Worm (Caenorhabditis elegans): ENCODE data around the gene C08F1.6.

The C08F1.6 gene

DNA sequence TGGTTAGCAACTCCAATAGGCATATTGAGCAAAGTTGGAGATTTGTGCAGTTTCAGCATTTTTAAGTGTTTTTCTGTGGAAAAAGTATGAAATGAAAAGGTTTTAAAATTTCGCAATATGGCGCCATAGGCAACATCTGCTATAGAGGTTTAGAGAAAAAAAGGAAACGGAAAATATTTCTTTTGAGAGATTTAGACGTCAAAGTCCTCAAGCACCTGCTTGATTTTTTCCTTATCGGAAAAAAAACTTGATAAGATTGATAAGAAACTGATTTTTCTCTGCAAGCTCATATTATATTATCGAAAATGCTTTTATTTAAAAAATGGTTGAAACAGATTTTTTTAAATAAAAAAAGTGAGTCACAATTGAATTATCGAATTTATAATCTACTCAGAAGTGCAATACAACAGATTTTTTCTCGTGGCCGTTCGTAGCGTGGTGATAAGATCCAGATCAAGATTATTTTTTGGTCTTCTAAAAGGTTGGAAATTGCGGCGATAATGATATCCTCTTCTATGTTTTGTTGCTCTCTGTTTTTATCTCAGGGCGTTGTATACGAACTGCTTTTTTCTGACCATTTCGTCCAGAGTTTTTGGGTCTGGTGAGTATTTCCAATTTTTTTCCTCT is 32.1 kb upstream of the C08F1.6 start, which contains the start of gene fbxc-19 (continued):
- TF ChIP-seq nhr-84 (tag; optimal IDR thresholded peaks at IDR 0.05) (no peak), hlh-17 (GFP tag; optimal IDR thresholded peaks at IDR 0.05; ENCODE audit: borderline replicate concordance) (no peak), skn-1 (tag; optimal IDR thresholded peaks at IDR 0.05) (peak; percentile 91), sox-4 (tag; optimal IDR thresholded peaks at IDR 0.05) (no peak), dpl-1 (GFP tag; optimal IDR thresholded peaks at IDR 0.05) (peak; percentile 56 to 61 (median 61)), lsy-2 (tag; optimal IDR thresholded peaks at IDR 0.05) (peak; percentile 67 to 79), ceh-82 (tag; optimal IDR thresholded peaks at IDR 0.05) (peak; percentile 7 to 59 (median 30)), egl-27 (tag; optimal IDR thresholded peaks at IDR 0.05) (no peak), efl-3 (GFP tag; optimal IDR thresholded peaks at IDR 0.05) (no peak), egl-13 (tag; optimal IDR thresholded peaks at IDR 0.05) (no peak), nhr-12 (tag; optimal IDR thresholded peaks at IDR 0.05) (no peak), hpl-2 (GFP tag; optimal IDR thresholded peaks at IDR 0.05) (peak; percentile 45), snpc-4 (tag; optimal IDR thresholded peaks at IDR 0.05) (peak; percentile 45), tlp-1 (tag; optimal IDR thresholded peaks at IDR 0.05) (peak; percentile 81), nhr-47 (tag; optimal IDR thresholded peaks at IDR 0.05) (peak; percentile 59), hlh-4 (tag; optimal IDR thresholded peaks at IDR 0.05) (no peak), nhr-20 (tag; optimal IDR thresholded peaks at IDR 0.05) (peak; percentile 60), Y116A8C.19 (tag; optimal IDR thresholded peaks at IDR 0.05; ENCODE audit: borderline replicate concordance) (no peak), zag-1 (tag; optimal IDR thresholded peaks at IDR 0.05) (no peak), nhr-237 (tag; optimal IDR thresholded peaks at IDR 0.05) (peak; percentile 64), nhr-11 (tag; optimal IDR thresholded peaks at IDR 0.05) (peak; percentile 63), unc-130 (tag; optimal IDR thresholded peaks at IDR 0.05) (no peak), ces-1 (GFP tag; optimal IDR thresholded peaks at IDR 0.05) (no peak), nhr-90 (tag; optimal IDR thresholded peaks at IDR 0.05; ENCODE audit: poor library complexity) (peak; percentile 53), snu-23 (GFP tag; optimal IDR thresholded peaks at IDR 0.05) (peak; percentile 46), mdl-1 (tag; optimal IDR thresholded peaks at IDR 0.05) (peak in 1 of 2 experiments; percentile 53), tbx-2 (tag; optimal IDR thresholded peaks at IDR 0.05) (peak; percentile 34), lin-35 (GFP tag; optimal IDR thresholded peaks at IDR 0.05) (peak; percentile 47 to 82), C16A3.4 (tag; optimal IDR thresholded peaks at IDR 0.05) (peak; percentile 34), aha-1 (tag; optimal IDR thresholded peaks at IDR 0.05) (no peak), unc-86 (tag; optimal IDR thresholded peaks at IDR 0.05) (no peak), F16B12.6 (tag; optimal IDR thresholded peaks at IDR 0.05) (peak; percentile 22), nhr-77 (tag; optimal IDR thresholded peaks at IDR 0.05) (peak; percentile 38), nhr-71 (tag; optimal IDR thresholded peaks at IDR 0.05) (peak; percentile 72), isw-1 (GFP tag; IDR thresholded peaks at IDR 0.05) (no peak), nhr-28 (tag; optimal IDR thresholded peaks at IDR 0.05) (no peak), grh-1 (GFP tag; IDR thresholded peaks at IDR 0.05) (no peak), rnt-1 (tag; optimal IDR thresholded peaks at IDR 0.05) (peak; percentile 58), C34B4.2 (tag; optimal IDR thresholded peaks at IDR 0.05) (no peak), xbp-1 (tag; optimal IDR thresholded peaks at IDR 0.05) (peak; percentile 3), lin-15B (tag; optimal IDR thresholded peaks at IDR 0.05) (peak; percentile 4), elt-3 (tag; optimal IDR thresholded peaks at IDR 0.05) (peak in 3 of 6 experiments; percentile 60 to 96 (median 89)), ztf-11 (tag; optimal IDR thresholded peaks at IDR 0.05) (no peak), lin-39 (tag; optimal IDR thresholded peaks at IDR 0.05) (no peak), jun-1 (tag; optimal IDR thresholded peaks at IDR 0.05) (peak; percentile 75), pax-3 (tag; optimal IDR thresholded peaks at IDR 0.05) (no peak), ets-5 (GFP tag; IDR thresholded peaks at IDR 0.05) (no peak), efl-1 (optimal IDR thresholded peaks at IDR 0.05) (peak; percentile 77 to 78), efl-1 (GFP tag; optimal IDR thresholded peaks at IDR 0.05 in 1 of 2) (peak; percentile 63 to 94), fkh-8 (tag; optimal IDR thresholded peaks at IDR 0.05) (no peak), nhr-19 (GFP tag; conservative IDR thresholded peaks at IDR 0.05) (peak; percentile 37), pqm-1 (tag; optimal IDR thresholded peaks at IDR 0.05) (peak; percentile 95), ama-1 (optimal IDR thresholded peaks at IDR 0.05) (no peak)

All from whole organism, L1 larva.